Fruit fly (Drosophila melanogaster): ENCODE measurements around the gene gdl-ORF39.
A peak's percentile ranks its signal among the peaks of the same experiment; 100 is the strongest.

Gene gdl-ORF39

dm6 chr3L:15534274-15535227 lies 25.3 kb downstream of the gdl-ORF39 start (continued):
- TF ChIP-seq CG2116 (GFP tag; optimal IDR thresholded peaks at IDR 0.05) = no peak
- TF ChIP-seq CG10366 (GFP tag; IDR thresholded peaks at IDR 0.05) = peak; percentile 51
- no peak for TF ChIP-seq NFAT (GFP tag; IDR thresholded peaks at IDR 0.05)
- peak; percentile 53 for TF ChIP-seq CG4424 (GFP tag; optimal IDR thresholded peaks at IDR 0.05)
- TF ChIP-seq CG14710 (tag; optimal IDR thresholded peaks at IDR 0.05) = peak; percentile 65
- 0 out of 2 replicates have a peak, but pooled peaks have one; percentile 28 for TF ChIP-seq Taf1 (GFP tag; IDR thresholded peaks at IDR 0.05)
- no peak for TF ChIP-seq BEAF-32 (GFP tag; optimal IDR thresholded peaks at IDR 0.05)
- peak; percentile 41 for TF ChIP-seq CG8290 (GFP tag; optimal IDR thresholded peaks at IDR 0.05)
- peak in 1 of 2 experiments; percentile 46 for TF ChIP-seq CG8290 (tag; optimal IDR thresholded peaks at IDR 0.05)
- no peak for TF ChIP-seq Optix (GFP tag; IDR thresholded peaks at IDR 0.05)
- no peak for TF ChIP-seq tna (GFP tag; IDR thresholded peaks at IDR 0.05; ENCODE audit: partially characterized antibody)
- no peak for TF ChIP-seq hth (optimal IDR thresholded peaks at IDR 0.05)
- peak; percentile 3 for TF ChIP-seq CG13894 (tag; optimal IDR thresholded peaks at IDR 0.05)
- no peak for TF ChIP-seq CG8478 (optimal IDR thresholded peaks at IDR 0.05)
- TF ChIP-seq sim (GFP tag; IDR thresholded peaks at IDR 0.05) = no peak
- peak; percentile 11; the same call in 1 of the 2 replicates for TF ChIP-seq vvl (GFP tag; IDR thresholded peaks at IDR 0.05)
- peak; percentile 20 for TF ChIP-seq lab (GFP tag; optimal IDR thresholded peaks at IDR 0.05)
- TF ChIP-seq CG2712 (tag; optimal IDR thresholded peaks at IDR 0.05) = peak; percentile 63
- no peak for TF ChIP-seq CG7357 (GFP tag; IDR thresholded peaks at IDR 0.05)
- TF ChIP-seq Jarid2 (GFP tag; optimal IDR thresholded peaks at IDR 0.05) = no peak
- TF ChIP-seq CG10321 (GFP tag; IDR thresholded peaks at IDR 0.05) = no peak
- TF ChIP-seq CG3281 (GFP tag; optimal IDR thresholded peaks at IDR 0.05) = peak; percentile 56
- peak; percentile 40 for TF ChIP-seq CG1647 (GFP tag; optimal IDR thresholded peaks at IDR 0.05)
- no peak for TF ChIP-seq ash1 (GFP tag; optimal IDR thresholded peaks at IDR 0.05)
- TF ChIP-seq tup (GFP tag; optimal IDR thresholded peaks at IDR 0.05) = no peak
- TF ChIP-seq Sox102F (GFP tag; optimal IDR thresholded peaks at IDR 0.05) = peak; percentile 52
- peak; percentile 62 for TF ChIP-seq mam (GFP tag; optimal IDR thresholded peaks at IDR 0.05)
- TF ChIP-seq CG3726 (GFP tag; IDR thresholded peaks at IDR 0.05) = no peak
- TF ChIP-seq nmo (GFP tag; optimal IDR thresholded peaks at IDR 0.05) = peak; percentile 80
- peak; percentile 65 for TF ChIP-seq Ssrp (tag; optimal IDR thresholded peaks at IDR 0.05)
- no peak for TF ChIP-seq pb (GFP tag; optimal IDR thresholded peaks at IDR 0.05)
- no peak for TF ChIP-seq gce (GFP tag; IDR thresholded peaks at IDR 0.05)
- peak; percentile 54 for TF ChIP-seq CG10267 (tag; optimal IDR thresholded peaks at IDR 0.05)
- TF ChIP-seq nerfin-2 (GFP tag; IDR thresholded peaks at IDR 0.05; ENCODE audit: partially characterized antibody) = no peak
- no peak for TF ChIP-seq so (GFP tag; IDR thresholded peaks at IDR 0.05)
- no peak for TF ChIP-seq corto (GFP tag; optimal IDR thresholded peaks at IDR 0.05)
- peak; percentile 66 for TF ChIP-seq CG8924 (tag; optimal IDR thresholded peaks at IDR 0.05)
- peak; percentile 59 for TF ChIP-seq CG13624 (GFP tag; optimal IDR thresholded peaks at IDR 0.05)
- TF ChIP-seq CG12155 (GFP tag; optimal IDR thresholded peaks at IDR 0.05) = peak; percentile 53
- 0 out of 2 replicates have a peak, but pooled peaks have one; percentile 16 for TF ChIP-seq seq (GFP tag; IDR thresholded peaks at IDR 0.05)
- TF ChIP-seq CG31388 (GFP tag; optimal IDR thresholded peaks at IDR 0.05) = no peak
- no peak for TF ChIP-seq CG6765 (GFP tag; optimal IDR thresholded peaks at IDR 0.05)
- TF ChIP-seq CG12942 (GFP tag; optimal IDR thresholded peaks at IDR 0.05) = peak; percentile 43
- no peak for TF ChIP-seq run (tag; optimal IDR thresholded peaks at IDR 0.05)
- TF ChIP-seq hkb (optimal IDR thresholded peaks at IDR 0.05) = no peak
- TF ChIP-seq hkb (GFP tag; IDR thresholded peaks at IDR 0.05) = 0 out of 2 replicates have a peak, but pooled peaks have one; percentile 35
- no peak for TF ChIP-seq Dp (GFP tag; optimal IDR thresholded peaks at IDR 0.05)
- no peak for TF ChIP-seq trh (GFP tag; optimal IDR thresholded peaks at IDR 0.05)
- no peak for TF ChIP-seq Spps (tag; optimal IDR thresholded peaks at IDR 0.05)
- TF ChIP-seq Nf-YC (tag; optimal IDR thresholded peaks at IDR 0.05) = peak; percentile 57

Measured in whole organism, embryonic.